Fruit fly (Drosophila melanogaster) ovary, adult (tissue): ENCODE data around the gene bmm.

Experiments
- CG17801 ChIP-seq: fragments of 200-800 bp; optimal IDR thresholded peaks from 2 replicates; lab custom pipeline; 2019; ENCODE audit warnings: missing biosample characterization, mild to moderate bottlenecking, missing genetic modification characterization, moderate library complexity; ENCODE audit not compliant: partially characterized antibody

Gene bmm

dm6 chr3L:14781863-14782218 is 4.4 kb downstream of the bmm start:
- no peak for TF ChIP-seq CG17801

dm6 chr3L:14781082-14781862 is 4.9 kb downstream of the bmm start:
- peak; percentile 81 for TF ChIP-seq CG17801

dm6 chr3L:14780187-14780586 is 6.0 kb downstream of the bmm start:
- peak; percentile 61 for TF ChIP-seq CG17801

dm6 chr3L:14779289-14779688 is 6.9 kb downstream of the bmm start:
- no peak for TF ChIP-seq CG17801

- no peak for TF ChIP-seq CG17801
Observed at dm6 chr3L:14775711-14776660, 10.2 kb downstream of the bmm start, which contains the start of gene mop. Gene mop (minus strand): TSS chr3L:14776129.

dm6 chr3L:14769183-14769582 is 17.0 kb downstream of the bmm start, which contains the start of gene Mgat4b:
Gene Mgat4b (minus strand): TSS chr3L:14769283.
- no peak for TF ChIP-seq CG17801

- peak; percentile 46 for TF ChIP-seq CG17801
Observed at dm6 chr3L:14761837-14762785, 24.1 kb downstream of the bmm start, which contains the start of the genes Tsen34 and Mgat4a. Gene Tsen34 (minus strand): TSS chr3L:14761844. Gene Mgat4a (plus strand): TSS chr3L:14762028.

- no peak for TF ChIP-seq CG17801
Observed at dm6 chr3L:14760949-14761348, 25.3 kb downstream of the bmm start, which contains the start of gene Trl. Gene Trl (minus strand): TSS chr3L:14761049.

dm6 chr3L:14759984-14760626 is 26.1 kb downstream of the bmm start:
- peak; percentile 25 for TF ChIP-seq CG17801

dm6 chr3L:14759097-14759795 is 27.0 kb downstream of the bmm start:
- TF ChIP-seq CG17801, result peak; percentile 99

dm6 chr3L:14758730-14759096 is 27.5 kb downstream of the bmm start:
- TF ChIP-seq CG17801, result no peak

dm6 chr3L:14757464-14758384 is 28.5 kb downstream of the bmm start, which contains the start of gene CG42507:
Gene CG42507 (minus strand): TSS chr3L:14757962.
- peak; percentile 29 for TF ChIP-seq CG17801

dm6 chr3L:14756724-14757463 is 29.3 kb downstream of the bmm start:
- peak; percentile 61 for TF ChIP-seq CG17801
